Fruit fly (Drosophila melanogaster) whole organism, embryonic: ENCODE results near the gene Irc.

ENCODE experiments used
- CG10462 ChIP-seq: fragments of 200-800 bp; sonication (Bioruptor generic); optimal IDR thresholded peaks from 2 replicates; lab custom pipeline; 2016; ENCODE audit warnings: missing biosample characterization, missing genetic modification characterization
- CG10565 ChIP-seq: fragments of 200-800 bp; sonication (Bioruptor generic); optimal IDR thresholded peaks from 3 replicates; lab custom pipeline; 2016; ENCODE audit warnings: missing biosample characterization, mild to moderate bottlenecking, missing genetic modification characterization
- CG11398 ChIP-seq: fragments of 200-800 bp; sonication (Bioruptor generic); optimal IDR thresholded peaks from 2 replicates; lab custom pipeline; 2016; ENCODE audit warnings: missing biosample characterization, missing genetic modification characterization
- CG11504 ChIP-seq: fragments of 200-800 bp; sonication (Bioruptor generic); optimal IDR thresholded peaks from 3 replicates; lab custom pipeline; 2019; ENCODE audit warnings: missing biosample characterization, mild to moderate bottlenecking, missing genetic modification characterization, moderate library complexity
- CG12299 ChIP-seq: fragments of 200-800 bp; sonication (Bioruptor generic); optimal IDR thresholded peaks from 2 replicates; lab custom pipeline; 2018; ENCODE audit warnings: missing biosample characterization, mild to moderate bottlenecking, missing genetic modification characterization
- CG14014 ChIP-seq: fragments of 200-800 bp; sonication (Bioruptor generic); IDR thresholded peaks from 2 replicates; pipeline ENCODE4 v1.3.6; 2022; ENCODE audit warnings: missing biosample characterization, missing genetic modification characterization
- CG14441 ChIP-seq: fragments of 200-800 bp; sonication (Bioruptor generic); IDR thresholded peaks from 2 replicates; pipeline ENCODE4 v1.3.6; 2022; ENCODE audit warnings: missing biosample characterization, missing genetic modification characterization
- CG15011 ChIP-seq: fragments of 200-800 bp; sonication (Bioruptor generic); optimal IDR thresholded peaks from 3 replicates; lab custom pipeline; 2018; ENCODE audit warnings: missing biosample characterization, mild to moderate bottlenecking, missing genetic modification characterization
- CG1602 ChIP-seq: fragments of 200-800 bp; sonication (Bioruptor generic); optimal IDR thresholded peaks from 3 replicates; lab custom pipeline; 2016; ENCODE audit warnings: missing biosample characterization, missing genetic modification characterization
- CG17912 ChIP-seq: fragments of 200-800 bp; sonication (Bioruptor generic); optimal IDR thresholded peaks from 2 replicates; lab custom pipeline; 2018; ENCODE audit warnings: missing biosample characterization, mild to moderate bottlenecking, missing genetic modification characterization
- CG18599 ChIP-seq: fragments of 200-800 bp; sonication (Bioruptor generic); optimal IDR thresholded peaks from 3 replicates; lab custom pipeline; 2017; ENCODE audit warnings: missing biosample characterization, missing genetic modification characterization, mild to moderate bottlenecking, moderate library complexity, missing genetic modification reagents
- CG2116 ChIP-seq: fragments of 200-800 bp; sonication (Bioruptor generic); optimal IDR thresholded peaks from 3 replicates; lab custom pipeline; 2018; ENCODE audit warnings: missing biosample characterization, mild to moderate bottlenecking, missing genetic modification characterization
- CG30403 ChIP-seq: fragments of 200-800 bp; sonication (Bioruptor generic); optimal IDR thresholded peaks from 3 replicates; lab custom pipeline; 2016; ENCODE audit warnings: missing biosample characterization, missing genetic modification characterization
- CG4820 ChIP-seq: fragments of 200-800 bp; sonication (Bioruptor generic); optimal IDR thresholded peaks from 3 replicates; lab custom pipeline; 2016; ENCODE audit warnings: missing biosample characterization, missing genetic modification characterization
- CG6813 ChIP-seq: fragments of 200-800 bp; sonication (Bioruptor generic); optimal IDR thresholded peaks from 2 replicates; lab custom pipeline; 2017; ENCODE audit warnings: missing biosample characterization, missing genetic modification characterization, mild to moderate bottlenecking, moderate library complexity, missing genetic modification reagents
- CG7786 ChIP-seq: fragments of 200-800 bp; sonication (Bioruptor generic); optimal IDR thresholded peaks from 2 replicates; lab custom pipeline; 2016; ENCODE audit warnings: missing biosample characterization, missing genetic modification characterization
- HLH4C ChIP-seq: fragments of 200-800 bp; sonication (Bioruptor generic); IDR thresholded peaks from 3 replicates; pipeline ENCODE4 v1.3.6; 2022; ENCODE audit warnings: missing biosample characterization, missing genetic modification characterization; ENCODE audit not compliant: partially characterized antibody
- Hr51 ChIP-seq, 2 experiments: fragments of 200-800 bp; sonication (Bioruptor generic); optimal IDR thresholded peaks; 2 replicates in 1 of 2; 3 replicates in 1 of 2; lab custom pipeline; 2016 to 2018; ENCODE audit warnings: missing biosample characterization in 2 of 2, missing genetic modification characterization in 2 of 2, mild to moderate bottlenecking in 1 of 2, moderate library complexity in 1 of 2
- Mes4 ChIP-seq: fragments of 200-800 bp; sonication (Bioruptor generic); optimal IDR thresholded peaks from 2 replicates; lab custom pipeline; 2016; ENCODE audit warnings: missing biosample characterization, missing genetic modification characterization
- Six4 ChIP-seq: fragments of 200-800 bp; sonication (Bioruptor generic); optimal IDR thresholded peaks from 2 replicates; lab custom pipeline; 2016; ENCODE audit warnings: missing biosample characterization, missing genetic modification characterization
- Sry-δ ChIP-seq: fragments of 200-800 bp; sonication (Bioruptor generic); optimal IDR thresholded peaks from 2 replicates; lab custom pipeline; 2016; ENCODE audit warnings: missing biosample characterization, missing genetic modification characterization
- abd-A ChIP-seq: fragments of 200-800 bp; sonication (Bioruptor generic); optimal IDR thresholded peaks from 3 replicates; lab custom pipeline; 2019; ENCODE audit warnings: missing biosample characterization, mild to moderate bottlenecking, missing genetic modification characterization, moderate library complexity
- al ChIP-seq: fragments of 200-800 bp; sonication (Bioruptor generic); IDR thresholded peaks from 2 replicates; pipeline ENCODE4 v1.3.6; 2022; ENCODE audit warnings: missing biosample characterization, missing genetic modification characterization
- ap ChIP-seq: fragments of 200-800 bp; sonication (Bioruptor generic); IDR thresholded peaks from 2 replicates; pipeline ENCODE4 v1.3.6; 2022; ENCODE audit warnings: missing biosample characterization, missing genetic modification characterization
- ara ChIP-seq: fragments of 200-800 bp; sonication (Bioruptor generic); IDR thresholded peaks from 2 replicates; pipeline ENCODE4 v1.3.6; 2022; ENCODE audit warnings: missing biosample characterization, missing genetic modification characterization
- bigmax ChIP-seq: fragments of 200-800 bp; sonication (Bioruptor generic); optimal IDR thresholded peaks from 2 replicates; lab custom pipeline; 2018; ENCODE audit warnings: missing biosample characterization, mild to moderate bottlenecking, missing genetic modification characterization
- bsh ChIP-seq, 2 experiments: fragments of 200-800 bp; sonication (Bioruptor generic); optimal IDR thresholded peaks; 2 replicates each; lab custom pipeline; 2017 to 2018; ENCODE audit warnings: mild to moderate bottlenecking in 2 of 2, missing biosample characterization in 2 of 2, missing genetic modification characterization in 2 of 2, moderate library complexity in 1 of 2
- croc ChIP-seq: fragments of 200-800 bp; sonication (Bioruptor generic); conservative IDR thresholded peaks from 3 replicates; pipeline ENCODE4 v1.3.6; 2022; ENCODE audit warnings: missing biosample characterization, missing genetic modification characterization
- dati ChIP-seq: fragments of 200-800 bp; sonication (Bioruptor generic); IDR thresholded peaks from 2 replicates; pipeline ENCODE4 v1.3.6; 2022; ENCODE audit warnings: missing biosample characterization, missing genetic modification characterization
- fu2 ChIP-seq: fragments of 200-800 bp; sonication (Bioruptor generic); optimal IDR thresholded peaks from 2 replicates; lab custom pipeline; 2016; ENCODE audit warnings: missing biosample characterization, missing genetic modification characterization
- gce ChIP-seq: fragments of 200-800 bp; sonication (Bioruptor generic); IDR thresholded peaks from 3 replicates; pipeline ENCODE4 v1.3.6; 2022; ENCODE audit warnings: missing biosample characterization, missing genetic modification characterization
- insv ChIP-seq, 2 experiments: fragments of 200-800 bp; sonication (Bioruptor generic); optimal IDR thresholded peaks; 3 replicates each; lab custom pipeline; 2016 to 2018; ENCODE audit warnings: missing biosample characterization in 2 of 2, missing genetic modification characterization in 2 of 2
- maf-S ChIP-seq: fragments of 200-800 bp; sonication (Bioruptor generic); optimal IDR thresholded peaks from 2 replicates; lab custom pipeline; 2016; ENCODE audit warnings: missing biosample characterization, missing genetic modification characterization
- nerfin-1 ChIP-seq: fragments of 200-800 bp; sonication (Bioruptor generic); optimal IDR thresholded peaks from 3 replicates; lab custom pipeline; 2019; ENCODE audit warnings: missing biosample characterization, mild to moderate bottlenecking, missing genetic modification characterization, moderate library complexity
- oc ChIP-seq: fragments of 200-800 bp; sonication (Bioruptor generic); optimal IDR thresholded peaks from 2 replicates; lab custom pipeline; 2018; ENCODE audit warnings: missing biosample characterization, mild to moderate bottlenecking, missing genetic modification characterization, moderate library complexity
- odd ChIP-seq: fragments of 200-800 bp; sonication (Bioruptor generic); optimal IDR thresholded peaks from 2 replicates; lab custom pipeline; 2017; ENCODE audit warnings: missing biosample characterization, mild to moderate bottlenecking, missing genetic modification characterization
- pan ChIP-seq, 4 experiments: fragments of >200 bp in 3 of 4; fragments of 200-800 bp in 1 of 4; sonication (Bioruptor generic) in 1 of 4; optimal IDR thresholded peaks in 3 of 4; IDR thresholded peaks in 1 of 4; 2 replicates each; pipeline versions ENCODE4 v1.3.6 to Lab custom; 2017 to 2022; ENCODE audit warnings: missing biosample characterization in 2 of 4, missing genetic modification characterization in 2 of 4, mixed read lengths in 1 of 4
- pfk ChIP-seq: fragments of 200-800 bp; sonication (Bioruptor generic); optimal IDR thresholded peaks from 2 replicates; lab custom pipeline; 2018; ENCODE audit warnings: missing biosample characterization, mild to moderate bottlenecking, missing genetic modification characterization, moderate library complexity
- pum ChIP-seq: fragments of 200-800 bp; sonication (Bioruptor generic); optimal IDR thresholded peaks from 2 replicates; lab custom pipeline; 2016; ENCODE audit warnings: missing biosample characterization, missing genetic modification characterization
- row ChIP-seq: fragments of 200-800 bp; sonication (Bioruptor generic); IDR thresholded peaks from 3 replicates; pipeline ENCODE4 v1.3.6; 2022; ENCODE audit warnings: missing biosample characterization, missing genetic modification characterization
- scrt ChIP-seq: fragments of 200-800 bp; sonication (Bioruptor generic); optimal IDR thresholded peaks from 2 replicates; lab custom pipeline; 2018; ENCODE audit warnings: missing biosample characterization, mild to moderate bottlenecking, missing genetic modification characterization, moderate library complexity
- sisA ChIP-seq: fragments of 200-800 bp; sonication (Bioruptor generic); IDR thresholded peaks from 2 replicates; pipeline ENCODE4 v1.3.6; 2022; ENCODE audit warnings: missing biosample characterization, missing genetic modification characterization
- tll ChIP-seq, 2 experiments: fragments of 200-800 bp in 1 of 2; fragments of >200 bp in 1 of 2; sonication (Bioruptor generic) in 1 of 2; optimal IDR thresholded peaks; 2 replicates each; lab custom pipeline; 2017 to 2019; ENCODE audit warnings: missing biosample characterization in 2 of 2, missing genetic modification characterization in 2 of 2, mild to moderate bottlenecking in 1 of 2, moderate library complexity in 1 of 2
- trem ChIP-seq: fragments of 200-800 bp; optimal IDR thresholded peaks from 3 replicates; lab custom pipeline; 2019; ENCODE audit warnings: missing biosample characterization, mild to moderate bottlenecking, missing genetic modification characterization, moderate library complexity
- vfl ChIP-seq: fragments of 200-800 bp; sonication (Bioruptor generic); optimal IDR thresholded peaks from 2 replicates; lab custom pipeline; 2016; ENCODE audit warnings: missing biosample characterization, missing genetic modification characterization
- zen2 ChIP-seq: fragments of 200-800 bp; sonication (Bioruptor generic); IDR thresholded peaks from 3 replicates; pipeline ENCODE4 v1.3.6; 2022; ENCODE audit warnings: missing biosample characterization, missing genetic modification characterization; ENCODE audit not compliant: partially characterized antibody

Irc gene

dm6 chr3R:16985547-16985946, 17.1 kb upstream of the Irc start (continued):
- no peak for TF ChIP-seq gce (GFP tag; lab: Robert Waterston, UW)
- peak; percentile 18 for TF ChIP-seq CG11504
- TF ChIP-seq CG6813, result no peak
- TF ChIP-seq scrt, result no peak
- no peak for TF ChIP-seq CG12299 (tag; lab: Kevin White, UChicago)
- no peak for TF ChIP-seq zen2 (GFP tag; lab: Robert Waterston, UW)
- TF ChIP-seq CG7786 (GFP tag; lab: Kevin White, UChicago), result no peak
- no peak for TF ChIP-seq bigmax
- no peak for TF ChIP-seq pan (optimal IDR thresholded peaks at IDR 0.05; lab: Kevin White, UChicago)
- peak in 1 of 2 experiments; percentile 28 for TF ChIP-seq pan (GFP tag; optimal IDR thresholded peaks at IDR 0.05 in 1 of 2, IDR thresholded peaks at IDR 0.05 in 1 of 2)
- TF ChIP-seq CG1602 (GFP tag; lab: Kevin White, UChicago), result no peak
- no peak for TF ChIP-seq tll (GFP tag; optimal IDR thresholded peaks at IDR 0.05; lab: Kevin White, UChicago)
- TF ChIP-seq ara (GFP tag; lab: Robert Waterston, UW), result no peak
- TF ChIP-seq, all 482 proteins: peak for 21

DNA sequence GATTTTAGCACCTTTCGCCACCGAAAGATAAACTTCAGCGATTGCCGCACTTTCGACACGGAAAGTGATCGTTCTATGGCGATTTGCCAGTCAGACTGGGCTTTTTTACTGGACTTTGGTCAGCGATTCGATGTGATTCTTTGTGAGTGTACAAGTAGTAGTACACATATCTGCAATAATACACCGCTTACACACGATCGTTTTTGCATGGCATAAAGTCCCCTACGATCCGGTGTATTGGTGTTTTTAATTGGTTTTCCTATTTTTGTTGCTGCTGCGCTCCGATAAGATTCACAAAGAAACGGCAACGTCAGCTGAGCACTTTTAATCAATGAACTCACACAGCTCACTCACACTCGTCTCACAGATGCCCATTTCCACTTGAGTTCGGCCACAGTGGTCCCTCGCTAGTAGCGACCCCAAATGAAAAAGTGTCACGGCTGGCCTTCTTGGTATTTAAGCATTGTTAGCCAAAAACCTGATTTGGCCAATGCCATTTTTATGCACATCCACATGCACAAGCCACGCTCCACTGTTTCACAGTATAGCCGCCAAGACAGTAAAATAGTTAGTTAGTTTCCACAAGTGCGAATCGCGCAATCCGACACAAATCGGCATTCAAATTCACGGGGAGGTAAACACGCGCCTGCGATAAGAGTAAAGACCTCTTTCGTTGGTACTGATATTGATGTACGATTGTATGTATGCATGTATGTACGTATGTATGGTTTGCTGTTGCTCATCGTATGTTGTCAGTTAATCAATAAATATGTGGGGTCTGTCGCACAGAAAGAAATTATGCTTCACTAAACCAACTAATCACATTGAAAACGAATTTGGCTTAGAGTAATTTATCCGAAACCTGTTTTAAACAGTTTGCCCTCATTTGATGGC, 16.2 kb upstream of the Irc start:
- TF ChIP-seq pum (GFP tag; lab: Kevin White, UChicago) (peak; percentile 93), CG14441 (peak; percentile 98), maf-S (GFP tag; lab: Kevin White, UChicago) (peak; percentile 94), ara (GFP tag; lab: Robert Waterston, UW) (peak; percentile 92), nerfin-1 (tag; lab: Kevin White, UChicago) (peak; percentile 68), HLH4C (GFP tag; lab: Robert Waterston, UW) (no peak), CG11398 (GFP tag; lab: Kevin White, UChicago) (peak; percentile 91), Hr51 (GFP tag; optimal IDR thresholded peaks at IDR 0.05; lab: Kevin White, UChicago) (peak; percentile 88 to 91), odd (GFP tag; lab: Kevin White, UChicago) (peak; percentile 89), trem (tag; lab: Kevin White, UChicago) (peak; percentile 21), CG30403 (GFP tag; lab: Kevin White, UChicago) (peak; percentile 91), Sry-δ (GFP tag; lab: Kevin White, UChicago) (peak; percentile 56), CG15011 (peak; percentile 87), fu2 (peak; percentile 95), oc (tag; lab: Kevin White, UChicago) (peak; percentile 81), CG17912 (GFP tag; lab: Kevin White, UChicago) (peak; percentile 85), Six4 (GFP tag; lab: Kevin White, UChicago) (peak; percentile 62), CG14014 (GFP tag; lab: Robert Waterston, UW) (peak; percentile 99), CG10462 (peak; percentile 69), CG4820 (GFP tag; lab: Kevin White, UChicago) (peak; percentile 70), row (GFP tag; lab: Robert Waterston, UW) (peak; percentile 98), sisA (GFP tag; lab: Robert Waterston, UW) (peak; percentile 93), CG2116 (GFP tag; lab: Kevin White, UChicago) (peak; percentile 36), croc (GFP tag; lab: Robert Waterston, UW) (peak; percentile 68), dati (peak; percentile 77), insv (GFP tag; optimal IDR thresholded peaks at IDR 0.05; lab: Kevin White, UChicago) (peak; percentile 39 to 65), al (peak; percentile 97), pfk (peak; percentile 37), bsh (GFP tag; optimal IDR thresholded peaks at IDR 0.05; lab: Kevin White, UChicago) (peak; percentile 62 to 75), ap (peak; percentile 95), Mes4 (peak; percentile 81), abd-A (tag; lab: Kevin White, UChicago) (peak; percentile 45), CG18599 (peak; percentile 98), vfl (GFP tag; lab: Kevin White, UChicago) (peak; percentile 92), CG10565 (GFP tag; lab: Kevin White, UChicago) (no peak)
